Fruit fly (Drosophila melanogaster): ENCODE data around the gene Naa20B.

Gene Naa20B

dm6 chr2L:13295978-13296702, 38.9 kb downstream of the Naa20B start (continued):
- TF ChIP-seq CG14050 (GFP tag; IDR thresholded peaks at IDR 0.05) (no peak), HLH3B (GFP tag; IDR thresholded peaks at IDR 0.05) (no peak), MESR4 (GFP tag; optimal IDR thresholded peaks at IDR 0.05) (peak; percentile 72), Pdp1 (GFP tag; optimal IDR thresholded peaks at IDR 0.05) (no peak), CG13287 (GFP tag; IDR thresholded peaks at IDR 0.05; ENCODE audit: partially characterized antibody) (peak; percentile 52), her (GFP tag; optimal IDR thresholded peaks at IDR 0.05) (no peak), CG14441 (GFP tag; IDR thresholded peaks at IDR 0.05) (no peak), en (GFP tag; optimal IDR thresholded peaks at IDR 0.05) (no peak), sd (tag; optimal IDR thresholded peaks at IDR 0.05) (peak; percentile 70), ranshi (GFP tag; IDR thresholded peaks at IDR 0.05) (no peak; the same call in 1 of the 2 replicates), Xbp1 (GFP tag; optimal IDR thresholded peaks at IDR 0.05) (no peak), rib (GFP tag; IDR thresholded peaks at IDR 0.05) (no peak), CG2199 (GFP tag; IDR thresholded peaks at IDR 0.05) (peak; percentile 76), CG16779 (GFP tag; IDR thresholded peaks at IDR 0.05) (no peak), Lpt (GFP tag; optimal IDR thresholded peaks at IDR 0.05) (no peak), CG18619 (GFP tag; optimal IDR thresholded peaks at IDR 0.05) (no peak), slbo (GFP tag; IDR thresholded peaks at IDR 0.05) (no peak), fd3F (GFP tag; optimal IDR thresholded peaks at IDR 0.05) (no peak), exex (tag; optimal IDR thresholded peaks at IDR 0.05) (no peak), pzg (GFP tag; optimal IDR thresholded peaks at IDR 0.05) (peak; percentile 85), MBD-R2 (GFP tag; IDR thresholded peaks at IDR 0.05) (peak; percentile 52), CG10267 (tag; optimal IDR thresholded peaks at IDR 0.05) (peak; percentile 65), CG8388 (GFP tag; optimal IDR thresholded peaks at IDR 0.05) (no peak), Ravus (GFP tag; IDR thresholded peaks at IDR 0.05) (no peak), B-H2 (GFP tag; optimal IDR thresholded peaks at IDR 0.05) (no peak), nerfin-2 (GFP tag; IDR thresholded peaks at IDR 0.05; ENCODE audit: partially characterized antibody) (no peak), Sry-δ (GFP tag; optimal IDR thresholded peaks at IDR 0.05) (peak; percentile 39), CG4404 (GFP tag; IDR thresholded peaks at IDR 0.05) (no peak), sisA (GFP tag; IDR thresholded peaks at IDR 0.05) (no peak), ewg (GFP tag; optimal IDR thresholded peaks at IDR 0.05) (peak; percentile 86), CG4282 (GFP tag; optimal IDR thresholded peaks at IDR 0.05) (no peak), BEAF-32 (GFP tag; optimal IDR thresholded peaks at IDR 0.05) (peak; percentile 37), caup (GFP tag; optimal IDR thresholded peaks at IDR 0.05; ENCODE audit: severe bottlenecking) (no peak), salm (tag; optimal IDR thresholded peaks at IDR 0.05) (no peak), CG10565 (GFP tag; optimal IDR thresholded peaks at IDR 0.05) (no peak), CG7556 (GFP tag; optimal IDR thresholded peaks at IDR 0.05) (no peak), ken (GFP tag; IDR thresholded peaks at IDR 0.05) (no peak), pum (GFP tag; optimal IDR thresholded peaks at IDR 0.05) (no peak), dmrt11E (tag; optimal IDR thresholded peaks at IDR 0.05) (no peak), Side (GFP tag; optimal IDR thresholded peaks at IDR 0.05) (no peak), ase (GFP tag; IDR thresholded peaks at IDR 0.05) (no peak), Deaf1 (tag; optimal IDR thresholded peaks at IDR 0.05) (no peak), z (GFP tag; IDR thresholded peaks at IDR 0.05) (peak; percentile 62; the same call in 2 of the 3 replicates), gsb (GFP tag; IDR thresholded peaks at IDR 0.05) (no peak), HmgZ (tag; optimal IDR thresholded peaks at IDR 0.05) (peak; percentile 79), Elba2 (GFP tag; optimal IDR thresholded peaks at IDR 0.05) (no peak), maf-S (GFP tag; optimal IDR thresholded peaks at IDR 0.05) (no peak), grau (tag; optimal IDR thresholded peaks at IDR 0.05) (no peak), pho (GFP tag; optimal IDR thresholded peaks at IDR 0.05) (no peak), dmrt99B (tag; optimal IDR thresholded peaks at IDR 0.05) (no peak)

Data from whole organism, embryonic.